Fruit fly (Drosophila melanogaster) whole organism, adult: Measurements from ENCODE around the gene CG32276.

ENCODE experiments used
- CG11617 ChIP-seq: fragments of 200-800 bp; sonication (Bioruptor generic); optimal IDR thresholded peaks from 2 replicates; lab custom pipeline; 2017; ENCODE audit warnings: mild to moderate bottlenecking, missing biosample characterization, missing genetic modification reagents, missing genetic modification characterization
- CG12768 ChIP-seq: fragments of 200-800 bp; sonication (Bioruptor generic); optimal IDR thresholded peaks from 2 replicates; lab custom pipeline; 2017; ENCODE audit warnings: missing biosample characterization, missing genetic modification characterization, mild to moderate bottlenecking, moderate library complexity, missing genetic modification reagents
- CG14711 ChIP-seq: fragments of 200-800 bp; sonication (Bioruptor generic); optimal IDR thresholded peaks from 2 replicates; lab custom pipeline; 2018; ENCODE audit warnings: missing biosample characterization, mild to moderate bottlenecking, missing genetic modification characterization, moderate library complexity
- CG1620 ChIP-seq: fragments of 200-800 bp; sonication (Bioruptor generic); optimal IDR thresholded peaks from 2 replicates; lab custom pipeline; 2016; ENCODE audit warnings: missing biosample characterization, missing genetic modification characterization
- CG33017 ChIP-seq: fragments of 200-800 bp; sonication (Bioruptor generic); optimal IDR thresholded peaks from 2 replicates; lab custom pipeline; 2018; ENCODE audit warnings: missing biosample characterization, mild to moderate bottlenecking, missing genetic modification characterization, moderate library complexity
- CG5204 ChIP-seq: fragments of 200-800 bp; sonication (Bioruptor generic); optimal IDR thresholded peaks from 2 replicates; lab custom pipeline; 2016; ENCODE audit warnings: missing biosample characterization, missing genetic modification characterization
- CG7045 ChIP-seq: fragments of 200-800 bp; sonication (Bioruptor generic); optimal IDR thresholded peaks from 2 replicates; lab custom pipeline; 2017; ENCODE audit warnings: missing biosample characterization, mild to moderate bottlenecking, missing genetic modification characterization
- CG7101 ChIP-seq: fragments of 200-800 bp; sonication (Bioruptor generic); optimal IDR thresholded peaks from 2 replicates; lab custom pipeline; 2018; ENCODE audit warnings: missing biosample characterization, mild to moderate bottlenecking, missing genetic modification characterization, moderate library complexity
- Clk ChIP-seq: fragments of 200-800 bp; sonication (Bioruptor generic); optimal IDR thresholded peaks from 2 replicates; lab custom pipeline; 2017; ENCODE audit warnings: missing biosample characterization, missing genetic modification characterization
- Crg-1 ChIP-seq: fragments of 200-800 bp; sonication (Bioruptor generic); optimal IDR thresholded peaks from 2 replicates; lab custom pipeline; 2016; ENCODE audit warnings: missing biosample characterization, missing genetic modification characterization
- Hr96 ChIP-seq: fragments of 200-800 bp; sonication (Bioruptor generic); optimal IDR thresholded peaks from 2 replicates; lab custom pipeline; 2016; ENCODE audit warnings: missing biosample characterization, missing genetic modification characterization
- Mnt ChIP-seq: fragments of 200-800 bp; sonication (Bioruptor generic); optimal IDR thresholded peaks from 2 replicates; lab custom pipeline; 2016; ENCODE audit warnings: missing biosample characterization, mild to moderate bottlenecking, missing genetic modification characterization
- bab1 ChIP-seq: fragments of 200-800 bp; sonication (Bioruptor generic); optimal IDR thresholded peaks from 3 replicates; lab custom pipeline; 2019; ENCODE audit warnings: missing biosample characterization, mild to moderate bottlenecking, missing genetic modification characterization, moderate library complexity
- cic ChIP-seq: fragments of 200-800 bp; sonication (Bioruptor generic); optimal IDR thresholded peaks from 2 replicates; lab custom pipeline; 2017; ENCODE audit warnings: missing biosample characterization, mild to moderate bottlenecking, missing genetic modification characterization, moderate library complexity
- cnc ChIP-seq, 2 experiments: fragments of >200 bp; optimal IDR thresholded peaks; 2 replicates each; lab custom pipeline; 2017
- kay ChIP-seq: fragments of 200-800 bp; sonication (Bioruptor generic); peaks from one replicate; lab custom pipeline; 2016; ENCODE audit warnings: missing biosample characterization, missing genetic modification characterization, borderline replicate concordance
- ovo ChIP-seq: fragments of 200-800 bp; sonication (Bioruptor generic); optimal IDR thresholded peaks from 2 replicates; lab custom pipeline; 2016; ENCODE audit warnings: missing biosample characterization, missing genetic modification characterization
- pad ChIP-seq: fragments of 200-800 bp; sonication (Bioruptor generic); optimal IDR thresholded peaks from 3 replicates; lab custom pipeline; 2017; ENCODE audit warnings: missing biosample characterization, missing genetic modification characterization, mild to moderate bottlenecking, moderate library complexity, missing genetic modification reagents
- tj ChIP-seq: fragments of 200-800 bp; sonication (Bioruptor generic); optimal IDR thresholded peaks from 3 replicates; lab custom pipeline; 2017; ENCODE audit warnings: missing biosample characterization, mild to moderate bottlenecking, missing genetic modification characterization, moderate library complexity
- toe ChIP-seq: fragments of 200-800 bp; sonication (Bioruptor generic); optimal IDR thresholded peaks from 2 replicates; lab custom pipeline; 2016; ENCODE audit warnings: missing biosample characterization, missing genetic modification characterization

The CG32276 gene

DNA sequence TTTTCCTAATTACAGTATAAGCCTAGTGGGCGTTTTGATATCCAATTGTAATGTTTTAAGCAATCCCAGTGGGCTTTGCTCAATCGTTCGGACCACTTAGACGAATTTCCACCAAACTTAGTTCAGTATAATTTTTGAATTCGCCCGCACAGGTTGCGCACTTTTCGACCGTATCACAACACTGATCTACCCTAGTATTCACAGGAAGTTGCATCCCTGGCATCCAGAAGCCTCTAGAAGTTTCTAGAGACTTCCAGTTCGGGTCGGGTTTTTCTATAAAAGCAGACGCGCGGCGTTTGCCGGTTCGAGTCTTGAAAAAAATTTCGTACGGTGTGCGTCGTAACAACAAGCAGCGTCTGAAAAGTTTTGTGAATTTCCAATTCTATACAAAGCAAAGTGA lies 5.9 kb downstream of the CG32276 start, which contains the start of gene Hsp83:
Hsp83 (plus strand) TSS at position 58 of the 400 bp plus-strand sequence.
- TF ChIP-seq CG1620 (peak; percentile 91), pad (peak; percentile 91), kay (GFP tag; lab: Kevin White, UChicago) (peak; percentile 98), Hr96 (GFP tag; lab: Kevin White, UChicago) (peak; percentile 97), Mnt (peak; percentile 98), tj (peak; percentile 87), CG5204 (GFP tag; lab: Kevin White, UChicago) (peak; percentile 96), toe (GFP tag; lab: Kevin White, UChicago) (peak; percentile 86), CG11617 (peak; percentile 99), cnc (optimal IDR thresholded peaks at IDR 0.05; lab: Kevin White, UChicago) (no peak), CG7101 (peak; percentile 99), CG7045 (GFP tag; lab: Kevin White, UChicago) (peak; percentile 99), Crg-1 (GFP tag; lab: Kevin White, UChicago) (peak; percentile 99), cic (GFP tag; lab: Kevin White, UChicago) (peak; percentile 99), CG12768 (GFP tag; lab: Kevin White, UChicago) (peak; percentile 99), CG33017 (tag; lab: Kevin White, UChicago) (peak; percentile 99), ovo (GFP tag; lab: Kevin White, UChicago) (peak; percentile 96), CG14711 (tag; lab: Kevin White, UChicago) (peak; percentile 86), bab1 (peak; percentile 98), Clk (GFP tag; lab: Kevin White, UChicago) (peak; percentile 92)

dm6 chr3L:3192333-3192894 lies 6.4 kb downstream of the CG32276 start, which contains the start of gene CG14965:
Gene CG14965, minus strand, starts transcription at chr3L:3192491.
- TF ChIP-seq CG7045 (GFP tag; lab: Kevin White, UChicago) = no peak
- no peak for TF ChIP-seq Mnt
- no peak for TF ChIP-seq CG14711 (tag; lab: Kevin White, UChicago)

dm6 chr3L:3189647-3190046 lies 9.2 kb downstream of the CG32276 start, which contains the start of the genes CG42525 and CG14958:
Gene CG42525, minus strand, starts transcription at chr3L:3189747.
Gene CG14958, plus strand, starts transcription at chr3L:3189978.
- TF ChIP-seq Crg-1 (GFP tag; lab: Kevin White, UChicago) = no peak
- no peak for TF ChIP-seq CG12768 (GFP tag; lab: Kevin White, UChicago)
- TF ChIP-seq CG14711 (tag; lab: Kevin White, UChicago) = no peak
- TF ChIP-seq cnc (optimal IDR thresholded peaks at IDR 0.05; lab: Kevin White, UChicago) = no peak
- TF ChIP-seq Clk (GFP tag; lab: Kevin White, UChicago) = no peak
- TF ChIP-seq toe (GFP tag; lab: Kevin White, UChicago) = no peak

- TF ChIP-seq CG12768 (GFP tag; lab: Kevin White, UChicago) (peak; percentile 11), CG11617 (no peak), cnc (optimal IDR thresholded peaks at IDR 0.05; lab: Kevin White, UChicago) (no peak), pad (no peak), CG5204 (GFP tag; lab: Kevin White, UChicago) (no peak), CG7045 (GFP tag; lab: Kevin White, UChicago) (peak; percentile 55)
Observed at dm6 chr3L:3187263-3187662, 11.6 kb downstream of the CG32276 start, which contains the start of gene CG14957. Gene CG14957, plus strand, starts transcription at chr3L:3187563.

DNA sequence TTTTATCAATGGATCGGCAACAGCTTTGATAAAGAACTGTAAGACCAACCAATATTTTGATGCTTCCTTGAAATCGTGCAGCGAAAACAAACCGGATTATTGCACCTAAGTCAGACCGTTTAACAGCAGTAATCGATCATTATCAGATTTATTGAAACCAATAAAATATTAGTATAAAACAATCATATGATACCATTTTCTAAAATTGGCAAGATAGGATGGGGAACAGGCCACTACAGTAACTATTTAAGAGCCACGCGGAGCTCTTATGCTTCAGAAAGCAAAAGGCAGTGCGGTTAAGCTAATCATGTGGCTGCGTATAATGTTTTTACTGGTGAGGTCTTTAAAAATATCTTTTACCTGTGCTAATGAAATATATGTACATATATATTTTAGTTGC lies 12.5 kb downstream of the CG32276 start, which contains the start of gene CG32284:
CG32284 (plus strand) TSS at position 301 of the 400 bp plus-strand sequence.
- no peak for TF ChIP-seq Hr96 (GFP tag; lab: Kevin White, UChicago)
- TF ChIP-seq tj = no peak
- no peak for TF ChIP-seq bab1
- TF ChIP-seq cic (GFP tag; lab: Kevin White, UChicago) = no peak
- TF ChIP-seq CG7045 (GFP tag; lab: Kevin White, UChicago) = no peak
- TF ChIP-seq Crg-1 (GFP tag; lab: Kevin White, UChicago) = no peak
- TF ChIP-seq toe (GFP tag; lab: Kevin White, UChicago) = no peak
- TF ChIP-seq CG12768 (GFP tag; lab: Kevin White, UChicago) = no peak
- TF ChIP-seq CG14711 (tag; lab: Kevin White, UChicago) = no peak
- no peak for TF ChIP-seq CG5204 (GFP tag; lab: Kevin White, UChicago)
- TF ChIP-seq CG33017 (tag; lab: Kevin White, UChicago) = no peak
- no peak for TF ChIP-seq pad

DNA sequence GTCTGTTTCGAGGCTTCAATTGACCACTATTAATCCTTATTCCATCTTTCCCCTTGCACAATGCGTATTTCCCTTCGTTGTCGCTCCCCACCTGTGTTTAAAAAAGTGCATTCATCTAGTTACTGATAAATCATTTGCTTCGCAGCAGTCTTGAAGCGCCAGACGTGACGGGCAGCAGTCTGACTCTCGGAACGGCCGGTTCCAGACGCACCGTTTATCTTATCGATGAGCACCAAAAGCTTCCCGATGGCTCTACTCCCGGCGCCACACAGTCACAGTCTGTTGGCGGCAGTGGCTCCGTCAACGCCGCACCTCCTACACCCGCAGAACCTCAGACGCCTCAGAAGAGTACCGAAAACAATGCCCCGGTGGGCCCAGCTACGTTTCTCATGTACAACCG lies 14.7 kb downstream of the CG32276 start, which contains the start of gene CG42494:
CG42494 (plus strand) TSS at position 301 of the 400 bp plus-strand sequence.
- TF ChIP-seq CG33017 (tag; lab: Kevin White, UChicago) (no peak), bab1 (no peak), CG11617 (no peak), kay (GFP tag; lab: Kevin White, UChicago) (no peak), CG7045 (GFP tag; lab: Kevin White, UChicago) (no peak)

- TF ChIP-seq Clk (GFP tag; lab: Kevin White, UChicago) = no peak
- TF ChIP-seq CG7101 = peak; percentile 68
- peak; percentile 18 for TF ChIP-seq CG12768 (GFP tag; lab: Kevin White, UChicago)
- TF ChIP-seq Hr96 (GFP tag; lab: Kevin White, UChicago) = peak; percentile 36
- TF ChIP-seq Crg-1 (GFP tag; lab: Kevin White, UChicago) = peak; percentile 11
- peak; percentile 27 for TF ChIP-seq CG11617
- TF ChIP-seq toe (GFP tag; lab: Kevin White, UChicago) = peak; percentile 3
- TF ChIP-seq CG14711 (tag; lab: Kevin White, UChicago) = peak; percentile 70
- TF ChIP-seq CG7045 (GFP tag; lab: Kevin White, UChicago) = peak; percentile 78
- no peak for TF ChIP-seq Mnt
- TF ChIP-seq CG33017 (tag; lab: Kevin White, UChicago) = peak; percentile 73
- peak; percentile 69 for TF ChIP-seq tj
- peak; percentile 36 for TF ChIP-seq pad
- TF ChIP-seq ovo (GFP tag; lab: Kevin White, UChicago) = no peak
- TF ChIP-seq CG1620 = peak; percentile 47
- TF ChIP-seq bab1 = peak; percentile 93
Observed at dm6 chr3L:3179474-3179873, 19.4 kb downstream of the CG32276 start.
